Worm (Caenorhabditis elegans) whole organism, L2 larva: Measurements from ENCODE around the gene acbp-5.

Experiments
- C34F6.9 ChIP-seq: fragments of 150-350 bp; optimal IDR thresholded peaks from 2 replicates; lab custom pipeline; 2014; ENCODE audit warnings: missing biosample characterization, missing genetic modification characterization
- F13H6.1 ChIP-seq: sonication (generic microtip); optimal IDR thresholded peaks from 2 replicates; lab custom pipeline; 2016; ENCODE audit warnings: missing genetic modification characterization, missing compliant biosample characterization
- R02D3.7 ChIP-seq: fragments of 150-350 bp; optimal IDR thresholded peaks from 2 replicates; lab custom pipeline; 2014; ENCODE audit warnings: missing biosample characterization, missing genetic modification characterization
- Y55F3AM.14 ChIP-seq: fragments of 200-800 bp; sonication (Bioruptor generic); optimal IDR thresholded peaks from 2 replicates; lab custom pipeline; 2018; ENCODE audit warnings: mild to moderate bottlenecking, missing genetic modification characterization, missing compliant biosample characterization
- ZK546.5 ChIP-seq: sonication (generic microtip); optimal IDR thresholded peaks from 2 replicates; lab custom pipeline; 2017; ENCODE audit warnings: missing biosample characterization, missing genetic modification characterization
- alr-1 ChIP-seq: fragments of 150-350 bp; optimal IDR thresholded peaks from 2 replicates; lab custom pipeline; 2014; ENCODE audit warnings: missing biosample characterization, missing genetic modification characterization
- aly-2 ChIP-seq: fragments of 150-350 bp; optimal IDR thresholded peaks from 2 replicates; lab custom pipeline; 2014; ENCODE audit warnings: missing biosample characterization, missing genetic modification characterization
- blmp-1 ChIP-seq: sonication (generic microtip); optimal IDR thresholded peaks from 2 replicates; lab custom pipeline; 2017; ENCODE audit warnings: missing genetic modification characterization, mild to moderate bottlenecking, missing compliant biosample characterization, antibody characterized with exemption, moderate library complexity; ENCODE audit not compliant: insufficient read depth
- ceh-16 ChIP-seq: fragments of 150-350 bp; optimal IDR thresholded peaks from 2 replicates; lab custom pipeline; 2014; ENCODE audit warnings: missing biosample characterization, missing genetic modification characterization
- ceh-82 ChIP-seq: fragments of 150-350 bp; optimal IDR thresholded peaks from 2 replicates; lab custom pipeline; 2014; ENCODE audit warnings: missing biosample characterization, missing genetic modification characterization
- crh-2 ChIP-seq: sonication (generic microtip); optimal IDR thresholded peaks from 2 replicates; lab custom pipeline; 2017; ENCODE audit warnings: missing biosample characterization, missing genetic modification characterization
- dmd-4 ChIP-seq: sonication (generic microtip); optimal IDR thresholded peaks from 2 replicates; lab custom pipeline; 2017; ENCODE audit warnings: missing biosample characterization, missing genetic modification characterization
- egl-27 ChIP-seq: sonication (generic microtip); optimal IDR thresholded peaks from 3 replicates; lab custom pipeline; 2017; ENCODE audit warnings: missing biosample characterization, missing genetic modification reagents, missing genetic modification characterization
- elt-1 ChIP-seq: fragments of 150-350 bp; optimal IDR thresholded peaks from 2 replicates; lab custom pipeline; 2014; ENCODE audit warnings: missing biosample characterization, missing genetic modification characterization
- elt-3 ChIP-seq: sonication (generic microtip); optimal IDR thresholded peaks from 2 replicates; lab custom pipeline; 2017; ENCODE audit warnings: missing biosample characterization, missing genetic modification characterization
- fos-1 ChIP-seq: fragments of 150-350 bp; optimal IDR thresholded peaks from 2 replicates; lab custom pipeline; 2014; ENCODE audit warnings: missing biosample characterization, missing genetic modification characterization
- lin-13 ChIP-seq: fragments of 150-350 bp; optimal IDR thresholded peaks from 2 replicates; lab custom pipeline; 2014; ENCODE audit warnings: missing biosample characterization, missing genetic modification reagents, missing genetic modification characterization
- lin-39 ChIP-seq: fragments of 150-350 bp; optimal IDR thresholded peaks from 2 replicates; lab custom pipeline; 2014; ENCODE audit warnings: missing biosample characterization, missing genetic modification reagents, missing genetic modification characterization
- lsy-2 ChIP-seq, 2 experiments: fragments of 150-350 bp in 1 of 2; sonication (generic microtip) in 1 of 2; optimal IDR thresholded peaks; 2 replicates each; lab custom pipeline; 2014 to 2017; ENCODE audit warnings: missing biosample characterization in 2 of 2, missing genetic modification characterization in 2 of 2
- mab-5 ChIP-seq: fragments of 150-350 bp; optimal IDR thresholded peaks from 2 replicates; lab custom pipeline; 2014; ENCODE audit warnings: missing biosample characterization, missing genetic modification characterization
- mbf-1 ChIP-seq: sonication (generic microtip); optimal IDR thresholded peaks from 2 replicates; lab custom pipeline; 2017; ENCODE audit warnings: missing biosample characterization, missing genetic modification characterization
- mdl-1 ChIP-seq, 2 experiments: fragments of 150-350 bp in 1 of 2; sonication (generic microtip) in 1 of 2; optimal IDR thresholded peaks; 2 replicates each; lab custom pipeline; 2017; ENCODE audit warnings: missing biosample characterization in 2 of 2, missing genetic modification characterization in 2 of 2
- nhr-10 ChIP-seq: sonication (generic microtip); optimal IDR thresholded peaks from 2 replicates; lab custom pipeline; 2017; ENCODE audit warnings: missing biosample characterization, missing genetic modification characterization
- nhr-11 ChIP-seq: fragments of 150-350 bp; optimal IDR thresholded peaks from 2 replicates; lab custom pipeline; 2014; ENCODE audit warnings: missing biosample characterization, missing genetic modification characterization
- nhr-12 ChIP-seq: fragments of 150-350 bp; optimal IDR thresholded peaks from 2 replicates; lab custom pipeline; 2014; ENCODE audit warnings: missing biosample characterization, missing genetic modification characterization
- nhr-129 ChIP-seq: fragments of 150-350 bp; optimal IDR thresholded peaks from 2 replicates; lab custom pipeline; 2014; ENCODE audit warnings: missing biosample characterization, missing genetic modification characterization
- nhr-21 ChIP-seq: fragments of 150-350 bp; optimal IDR thresholded peaks from 2 replicates; lab custom pipeline; 2014; ENCODE audit warnings: missing biosample characterization, missing genetic modification characterization
- nhr-237 ChIP-seq: fragments of 150-350 bp; optimal IDR thresholded peaks from 2 replicates; lab custom pipeline; 2014; ENCODE audit warnings: missing biosample characterization, missing genetic modification characterization
- nhr-25 ChIP-seq: fragments of 150-350 bp; sonication (generic microtip); optimal IDR thresholded peaks from 3 replicates; lab custom pipeline; 2014; ENCODE audit warnings: missing biosample characterization, missing genetic modification characterization
- nhr-6 ChIP-seq: fragments of 150-350 bp; optimal IDR thresholded peaks from 2 replicates; lab custom pipeline; 2014; ENCODE audit warnings: missing biosample characterization, missing genetic modification characterization
- nhr-77 ChIP-seq: fragments of 150-350 bp; optimal IDR thresholded peaks from 2 replicates; lab custom pipeline; 2014; ENCODE audit warnings: missing biosample characterization, missing genetic modification characterization
- peb-1 ChIP-seq: fragments of 150-350 bp; optimal IDR thresholded peaks from 2 replicates; lab custom pipeline; 2014; ENCODE audit warnings: missing biosample characterization, missing genetic modification characterization
- skn-1 ChIP-seq: sonication (generic microtip); optimal IDR thresholded peaks from 2 replicates; lab custom pipeline; 2017; ENCODE audit warnings: missing biosample characterization, missing genetic modification characterization
- sma-3 ChIP-seq: sonication (generic microtip); optimal IDR thresholded peaks from 2 replicates; lab custom pipeline; 2016; ENCODE audit warnings: missing genetic modification reagents, missing genetic modification characterization, missing compliant biosample characterization
- sma-9 ChIP-seq, 2 experiments: fragments of 150-350 bp in 1 of 2; sonication (generic microtip) in 1 of 2; optimal IDR thresholded peaks; 2 replicates each; lab custom pipeline; 2014 to 2016; ENCODE audit warnings: missing genetic modification characterization in 2 of 2, mild to moderate bottlenecking in 1 of 2, missing biosample characterization in 1 of 2, missing compliant biosample characterization in 1 of 2, missing genetic modification reagents in 1 of 2, moderate library complexity in 1 of 2
- snpc-4 ChIP-seq: fragments of 150-350 bp; optimal IDR thresholded peaks from 2 replicates; lab custom pipeline; 2014; ENCODE audit warnings: missing biosample characterization, missing genetic modification characterization
- unc-55 ChIP-seq: fragments of 150-350 bp; sonication (generic microtip); optimal IDR thresholded peaks from 3 replicates; lab custom pipeline; 2014; ENCODE audit warnings: missing biosample characterization, missing genetic modification reagents, missing genetic modification characterization
- unc-62 ChIP-seq: fragments of 150-350 bp; optimal IDR thresholded peaks from 2 replicates; lab custom pipeline; 2014; ENCODE audit warnings: missing biosample characterization, missing genetic modification reagents, missing genetic modification characterization
- zag-1 ChIP-seq: fragments of 150-350 bp; optimal IDR thresholded peaks from 2 replicates; lab custom pipeline; 2014; ENCODE audit warnings: missing biosample characterization, missing genetic modification characterization
- ztf-11 ChIP-seq: sonication (generic microtip); optimal IDR thresholded peaks from 2 replicates; lab custom pipeline; 2017; ENCODE audit warnings: missing biosample characterization, missing genetic modification characterization

The acbp-5 gene

DNA sequence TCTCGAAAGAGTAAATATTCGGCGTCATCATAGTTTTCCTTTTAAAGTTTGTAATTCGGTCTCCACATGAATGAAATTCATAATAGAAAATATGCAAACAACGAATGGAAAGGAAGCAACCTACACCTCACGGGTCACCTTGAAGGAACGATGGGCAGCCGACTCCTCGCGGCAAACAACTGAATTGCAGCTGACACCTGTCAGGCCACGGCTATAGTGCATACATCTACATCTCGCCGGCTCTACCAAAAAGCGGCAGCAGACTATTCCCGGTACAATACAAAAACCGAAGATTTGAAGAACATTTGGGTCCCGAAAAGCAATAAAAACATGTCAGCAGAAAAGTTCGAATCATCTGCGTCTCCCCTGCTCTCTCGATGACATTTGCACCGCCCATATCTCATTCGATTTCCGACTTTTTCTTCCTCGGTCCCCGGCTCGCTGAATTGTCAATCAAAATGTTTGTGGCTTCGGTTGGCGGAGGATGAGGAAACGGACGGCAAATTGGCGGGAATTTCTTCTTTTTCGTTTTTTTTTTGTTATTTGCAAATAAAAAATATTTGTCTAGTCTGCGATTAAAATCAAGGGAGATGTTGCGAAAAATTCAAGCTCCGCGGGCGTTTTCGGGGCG, 5.6 kb downstream of the acbp-5 start:
- TF ChIP-seq lsy-2 (tag; optimal IDR thresholded peaks at IDR 0.05; lab: Kevin White, UChicago) (peak in 1 of 2 experiments; percentile 30), nhr-12 (tag; lab: Kevin White, UChicago) (no peak), nhr-10 (no peak), alr-1 (no peak), C34F6.9 (tag; lab: Kevin White, UChicago) (peak; percentile 48), nhr-129 (tag; lab: Kevin White, UChicago) (peak; percentile 10), zag-1 (tag; lab: Kevin White, UChicago) (peak; percentile 19), F13H6.1 (peak; percentile 6), snpc-4 (tag; lab: Kevin White, UChicago) (peak; percentile 59), nhr-77 (no peak), sma-9 (GFP tag; optimal IDR thresholded peaks at IDR 0.05; lab: Kevin White, UChicago) (peak; percentile 4), sma-9 (tag; optimal IDR thresholded peaks at IDR 0.05; lab: Kevin White, UChicago) (no peak), nhr-25 (tag; lab: Kevin White, UChicago) (no peak), ZK546.5 (tag; lab: Kevin White, UChicago) (no peak), dmd-4 (tag; lab: Kevin White, UChicago) (no peak), nhr-237 (tag; lab: Kevin White, UChicago) (no peak), ceh-16 (tag; lab: Kevin White, UChicago) (no peak), egl-27 (tag; lab: Kevin White, UChicago) (no peak)

DNA sequence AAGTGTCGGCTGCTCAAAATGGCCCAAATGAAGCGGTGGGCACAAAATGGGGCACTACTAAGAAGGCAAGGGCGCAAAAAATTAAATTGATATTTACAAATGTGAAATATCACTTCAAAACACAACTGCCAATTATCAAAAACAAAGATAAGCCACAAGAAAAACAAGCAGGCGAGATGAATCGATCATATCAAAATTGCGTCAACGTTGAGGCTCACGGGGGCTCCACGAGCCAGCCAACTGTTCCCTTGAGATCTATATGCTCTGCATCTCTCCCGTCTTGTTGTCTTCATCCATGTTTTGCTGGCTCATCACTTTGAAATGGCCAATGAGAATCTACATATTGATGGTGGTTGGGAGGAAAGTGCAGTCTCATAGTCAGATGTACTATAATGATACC, 6.3 kb downstream of the acbp-5 start:
- TF ChIP-seq egl-27 (tag; lab: Kevin White, UChicago) = no peak
- TF ChIP-seq nhr-77 = no peak
- TF ChIP-seq lsy-2 (tag; optimal IDR thresholded peaks at IDR 0.05; lab: Kevin White, UChicago) = peak in 1 of 2 experiments; percentile 17
- no peak for TF ChIP-seq ztf-11 (tag; lab: Kevin White, UChicago)
- peak; percentile 17 for TF ChIP-seq crh-2 (tag; lab: Kevin White, UChicago)
- TF ChIP-seq sma-9 (GFP tag; optimal IDR thresholded peaks at IDR 0.05; lab: Kevin White, UChicago) = peak; percentile 4
- no peak for TF ChIP-seq sma-9 (tag; optimal IDR thresholded peaks at IDR 0.05; lab: Kevin White, UChicago)
- TF ChIP-seq skn-1 (tag; lab: Kevin White, UChicago) = no peak
- no peak for TF ChIP-seq snpc-4 (tag; lab: Kevin White, UChicago)
- no peak for TF ChIP-seq mbf-1
- peak; percentile 35 for TF ChIP-seq mab-5 (tag; lab: Kevin White, UChicago)
- no peak for TF ChIP-seq dmd-4 (tag; lab: Kevin White, UChicago)
- peak; percentile 21 for TF ChIP-seq nhr-129 (tag; lab: Kevin White, UChicago)
- TF ChIP-seq nhr-12 (tag; lab: Kevin White, UChicago) = no peak
- no peak for TF ChIP-seq lin-13 (GFP tag; lab: Kevin White, UChicago)

ce11 chrIII:13633826-13634225, 7.7 kb downstream of the acbp-5 start:
- TF ChIP-seq egl-27 (tag; lab: Kevin White, UChicago) (no peak), unc-55 (GFP tag; lab: Kevin White, UChicago) (peak; percentile 12)

ce11 chrIII:13630708-13631107, 10.8 kb downstream of the acbp-5 start, which contains the start of gene arrd-17:
Gene arrd-17, minus strand, starts transcription at chrIII:13630808.
- TF ChIP-seq fos-1 (tag; lab: Kevin White, UChicago) = no peak
- no peak for TF ChIP-seq lin-13 (GFP tag; lab: Kevin White, UChicago)
- TF ChIP-seq elt-3 (tag; lab: Kevin White, UChicago) = no peak
- no peak for TF ChIP-seq nhr-11
- no peak for TF ChIP-seq mbf-1
- no peak for TF ChIP-seq nhr-6 (tag; lab: Kevin White, UChicago)
- TF ChIP-seq R02D3.7 (tag; lab: Kevin White, UChicago) = no peak
- TF ChIP-seq nhr-12 (tag; lab: Kevin White, UChicago) = no peak
- no peak for TF ChIP-seq ceh-82 (tag; lab: Kevin White, UChicago)
- TF ChIP-seq ZK546.5 (tag; lab: Kevin White, UChicago) = no peak
- TF ChIP-seq lsy-2 (tag; optimal IDR thresholded peaks at IDR 0.05; lab: Kevin White, UChicago) = no peak
- TF ChIP-seq alr-1 = no peak
- no peak for TF ChIP-seq nhr-21 (tag; lab: Kevin White, UChicago)

ce11 chrIII:13626692-13627091, 14.8 kb downstream of the acbp-5 start, which contains the start of gene T12D8.5:
Gene T12D8.5, minus strand, starts transcription at chrIII:13626786.
- no peak for TF ChIP-seq nhr-129 (tag; lab: Kevin White, UChicago)
- no peak for TF ChIP-seq lin-39 (tag; lab: Kevin White, UChicago)
- TF ChIP-seq peb-1 (tag; lab: Kevin White, UChicago) = no peak
- no peak for TF ChIP-seq unc-55 (GFP tag; lab: Kevin White, UChicago)
- TF ChIP-seq snpc-4 (tag; lab: Kevin White, UChicago) = no peak
- TF ChIP-seq dmd-4 (tag; lab: Kevin White, UChicago) = no peak
- TF ChIP-seq aly-2 (tag; lab: Kevin White, UChicago) = no peak
- no peak for TF ChIP-seq nhr-11
- TF ChIP-seq sma-3 (GFP tag; lab: Kevin White, UChicago) = no peak
- no peak for TF ChIP-seq nhr-77
- no peak for TF ChIP-seq ceh-16 (tag; lab: Kevin White, UChicago)
- peak; percentile 67 for TF ChIP-seq crh-2 (tag; lab: Kevin White, UChicago)
- TF ChIP-seq mdl-1 (tag; optimal IDR thresholded peaks at IDR 0.05; lab: Kevin White, UChicago) = no peak
- no peak for TF ChIP-seq mbf-1
- no peak for TF ChIP-seq nhr-12 (tag; lab: Kevin White, UChicago)
- no peak for TF ChIP-seq C34F6.9 (tag; lab: Kevin White, UChicago)
- TF ChIP-seq blmp-1 (tag; lab: Kevin White, UChicago) = no peak
- no peak for TF ChIP-seq ceh-82 (tag; lab: Kevin White, UChicago)
- no peak for TF ChIP-seq elt-1 (tag; lab: Kevin White, UChicago)
- TF ChIP-seq sma-9 (GFP tag; optimal IDR thresholded peaks at IDR 0.05; lab: Kevin White, UChicago) = peak; percentile 34
- TF ChIP-seq sma-9 (tag; optimal IDR thresholded peaks at IDR 0.05; lab: Kevin White, UChicago) = no peak
- no peak for TF ChIP-seq Y55F3AM.14 (GFP tag; lab: Kevin White, UChicago)
- peak; percentile 22 for TF ChIP-seq F13H6.1
- TF ChIP-seq unc-62 (GFP tag; lab: Kevin White, UChicago) = no peak
- no peak for TF ChIP-seq alr-1
- TF ChIP-seq elt-3 (tag; lab: Kevin White, UChicago) = no peak
